Worm (Caenorhabditis elegans): Measurements from ENCODE around the gene ugt-10.
"Not testable (repeated sequence)": the region's sequence is repeated elsewhere in the genome, so short reads cannot be mapped to it uniquely, and the experiment has no call there.

Gene ugt-10

ce11 chrV:4900020-4900419 is at the start of gene ugt-10:
TSS of gene ugt-10 (minus strand) at chrV:4900120.
- not testable (repeated sequence) for TF ChIP-seq mml-1, pqm-1, egl-27 (tag; optimal IDR thresholded peaks at IDR 0.05)

ce11 chrV:4948635-4949034 is 48.7 kb upstream of the ugt-10 start, which contains the start of gene str-209:
TSS of gene str-209 (plus strand) at chrV:4948935.
- TF ChIP-seq fos-1 (tag; optimal IDR thresholded peaks at IDR 0.05) (no peak), ceh-9 (tag; optimal IDR thresholded peaks at IDR 0.05) (no peak), egl-27 (tag; optimal IDR thresholded peaks at IDR 0.05) (no peak), skn-1 (tag; optimal IDR thresholded peaks at IDR 0.05) (no peak), snpc-4 (tag; optimal IDR thresholded peaks at IDR 0.05) (no peak)

DNA sequence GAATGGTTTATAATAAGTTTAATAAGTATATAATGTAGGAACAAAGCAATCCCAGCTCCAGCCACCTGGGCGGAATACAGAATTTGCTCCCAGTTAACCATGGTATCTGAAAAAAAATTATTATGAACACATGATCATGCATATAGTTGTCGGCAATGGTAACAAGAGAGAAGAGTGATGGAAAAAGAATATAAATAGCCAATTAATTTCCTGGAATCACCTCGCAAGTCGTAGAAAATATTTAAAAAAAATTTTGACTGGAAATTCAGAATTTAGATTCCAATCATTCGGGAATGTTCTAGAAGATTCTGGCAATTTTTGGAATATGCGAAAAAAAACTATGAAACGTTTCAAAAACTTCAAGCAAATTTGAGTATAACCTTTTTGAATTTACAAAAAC is 44.3 kb upstream of the ugt-10 start, which contains the start of gene str-211:
str-211 (minus strand) TSS at position 101 of the 400 bp plus-strand sequence.
- TF ChIP-seq nhr-28 (tag; optimal IDR thresholded peaks at IDR 0.05) (no peak), nhr-77 (tag; optimal IDR thresholded peaks at IDR 0.05) (no peak), lin-15B (tag; optimal IDR thresholded peaks at IDR 0.05) (no peak), fkh-2 (tag; optimal IDR thresholded peaks at IDR 0.05) (no peak), pha-4 (tag; optimal IDR thresholded peaks at IDR 0.05) (no peak), lin-39 (tag; optimal IDR thresholded peaks at IDR 0.05) (no peak), fos-1 (tag; optimal IDR thresholded peaks at IDR 0.05) (no peak), ztf-4 (tag; optimal IDR thresholded peaks at IDR 0.05) (no peak), nhr-76 (tag; optimal IDR thresholded peaks at IDR 0.05) (no peak), fkh-10 (GFP tag; optimal IDR thresholded peaks at IDR 0.05) (no peak), pqm-1 (tag; optimal IDR thresholded peaks at IDR 0.05) (no peak)

DNA sequence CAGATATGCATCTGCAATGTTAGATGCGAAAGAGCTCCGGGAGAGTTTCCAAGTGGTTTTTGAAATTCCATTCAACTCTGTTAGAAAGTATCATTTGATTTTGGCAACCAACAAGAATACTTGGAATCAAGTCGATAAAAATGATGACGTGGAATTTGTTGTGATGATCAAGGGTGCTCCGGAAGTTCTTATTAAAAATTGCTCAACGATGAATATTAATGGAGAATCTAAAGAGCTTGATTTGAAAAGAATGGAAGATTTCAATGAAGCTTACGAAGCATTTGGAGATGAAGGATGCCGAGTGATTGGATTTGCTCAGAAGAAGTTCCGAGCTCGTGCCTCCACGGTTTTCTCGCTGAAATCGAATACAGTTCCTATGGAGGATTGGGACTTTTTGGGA is 37.4 kb upstream of the ugt-10 start:
- no peak for TF ChIP-seq pha-4 (tag; optimal IDR thresholded peaks at IDR 0.05)
- no peak for TF ChIP-seq fos-1 (tag; optimal IDR thresholded peaks at IDR 0.05)
- TF ChIP-seq zag-1 (tag; optimal IDR thresholded peaks at IDR 0.05): no peak
- TF ChIP-seq fkh-10 (GFP tag; optimal IDR thresholded peaks at IDR 0.05): no peak
- TF ChIP-seq nhr-28 (tag; optimal IDR thresholded peaks at IDR 0.05): no peak
- no peak for TF ChIP-seq hmg-11 (tag; optimal IDR thresholded peaks at IDR 0.05)
- no peak for TF ChIP-seq nhr-67 (tag; optimal IDR thresholded peaks at IDR 0.05)
- TF ChIP-seq jun-1 (tag; optimal IDR thresholded peaks at IDR 0.05): no peak
- TF ChIP-seq nhr-43 (tag; optimal IDR thresholded peaks at IDR 0.05; ENCODE audit: poor library complexity, severe bottlenecking): no peak
- TF ChIP-seq nhr-23 (tag; optimal IDR thresholded peaks at IDR 0.05): no peak

- TF ChIP-seq elt-2 (tag; optimal IDR thresholded peaks at IDR 0.05): peak; percentile 37
- TF ChIP-seq pqm-1 (tag; optimal IDR thresholded peaks at IDR 0.05): peak; percentile 51
- no peak for TF ChIP-seq egl-5 (tag; optimal IDR thresholded peaks at IDR 0.05)
Observed at ce11 chrV:4935096-4935495, 35.2 kb upstream of the ugt-10 start.

DNA sequence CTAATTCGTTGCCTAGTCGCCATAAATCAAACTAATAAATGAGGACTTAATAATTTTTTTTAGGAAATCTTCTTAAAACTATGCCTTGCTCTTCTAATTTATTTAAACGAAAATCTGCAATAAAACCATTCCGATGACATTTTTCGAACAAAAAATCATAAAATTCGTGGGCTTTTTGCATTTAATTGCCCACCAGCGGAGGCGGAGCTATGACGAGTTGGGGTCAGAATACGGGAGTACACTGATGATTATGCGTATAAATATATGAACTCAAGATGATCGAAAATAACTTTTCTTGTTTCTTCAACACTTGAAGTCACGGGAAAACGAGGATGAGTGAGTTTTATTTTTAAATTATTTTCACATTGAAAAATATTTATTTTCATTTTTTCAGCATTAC is 34.5 kb upstream of the ugt-10 start, which contains the start of gene catp-2:
catp-2 (plus strand) TSS at position 301 of the 400 bp plus-strand sequence.
- TF ChIP-seq ceh-16 (tag; optimal IDR thresholded peaks at IDR 0.05) (no peak), eor-1 (tag; optimal IDR thresholded peaks at IDR 0.05) (no peak), fkh-2 (tag; optimal IDR thresholded peaks at IDR 0.05) (no peak), nhr-237 (tag; optimal IDR thresholded peaks at IDR 0.05) (no peak), nhr-67 (tag; optimal IDR thresholded peaks at IDR 0.05) (no peak), ceh-9 (tag; optimal IDR thresholded peaks at IDR 0.05) (no peak), unc-62 (GFP tag; optimal IDR thresholded peaks at IDR 0.05) (no peak), elt-3 (tag; optimal IDR thresholded peaks at IDR 0.05) (no peak), aly-2 (tag; optimal IDR thresholded peaks at IDR 0.05) (no peak), nhr-12 (tag; optimal IDR thresholded peaks at IDR 0.05) (no peak), fkh-10 (GFP tag; optimal IDR thresholded peaks at IDR 0.05) (no peak), R02D3.7 (tag; optimal IDR thresholded peaks at IDR 0.05) (no peak), snpc-4 (tag; optimal IDR thresholded peaks at IDR 0.05) (no peak)

All from whole organism, L3 larva.